Fruit fly (Drosophila melanogaster) whole organism, prepupa: ENCODE data around the gene Wdr59.

Experiments
- CG10669 ChIP-seq: fragments of 200-800 bp; sonication (Bioruptor generic); optimal IDR thresholded peaks from 3 replicates; lab custom pipeline; 2018; ENCODE audit warnings: missing biosample characterization, mild to moderate bottlenecking, missing genetic modification characterization, moderate library complexity
- CG11294 ChIP-seq: fragments of 200-800 bp; sonication (Bioruptor generic); IDR thresholded peaks from 2 replicates; pipeline ENCODE4 v1.3.6; 2022; ENCODE audit warnings: missing biosample characterization, missing genetic modification characterization
- CG15336 ChIP-seq: fragments of 200-800 bp; sonication (Bioruptor generic); IDR thresholded peaks from 2 replicates; pipeline ENCODE4 v1.3.6; 2022; ENCODE audit warnings: missing biosample characterization, missing genetic modification characterization
- CG1621 ChIP-seq: fragments of 200-800 bp; sonication (Bioruptor generic); optimal IDR thresholded peaks from 3 replicates; lab custom pipeline; 2018; ENCODE audit warnings: missing biosample characterization, mild to moderate bottlenecking, missing genetic modification characterization
- CG16779 ChIP-seq: fragments of 200-800 bp; sonication (Bioruptor generic); optimal IDR thresholded peaks from 3 replicates; lab custom pipeline; 2017; ENCODE audit warnings: missing biosample characterization, mild to moderate bottlenecking, missing genetic modification characterization
- CG3032 ChIP-seq: fragments of 200-800 bp; optimal IDR thresholded peaks from 2 replicates; lab custom pipeline; 2019; ENCODE audit warnings: missing biosample characterization, mild to moderate bottlenecking, missing genetic modification characterization, moderate library complexity
- CG34406 ChIP-seq: fragments of 200-800 bp; sonication (Bioruptor generic); optimal IDR thresholded peaks from 3 replicates; lab custom pipeline; 2016; ENCODE audit warnings: missing biosample characterization, missing genetic modification characterization
- CG3919 ChIP-seq: fragments of 200-800 bp; sonication (Bioruptor generic); optimal IDR thresholded peaks from 3 replicates; lab custom pipeline; 2016; ENCODE audit warnings: missing biosample characterization, missing genetic modification characterization
- CG4318 ChIP-seq: fragments of 200-800 bp; sonication (Bioruptor generic); optimal IDR thresholded peaks from 3 replicates; lab custom pipeline; 2017; ENCODE audit warnings: missing biosample characterization, mild to moderate bottlenecking, missing genetic modification characterization
- CG6163 ChIP-seq: fragments of 200-800 bp; sonication (Bioruptor generic); IDR thresholded peaks from 3 replicates; pipeline ENCODE4 v1.3.6; 2022; ENCODE audit warnings: missing biosample characterization, missing genetic modification characterization
- CG6276 ChIP-seq: fragments of 200-800 bp; sonication (Bioruptor generic); optimal IDR thresholded peaks from 2 replicates; lab custom pipeline; 2017; ENCODE audit warnings: missing biosample characterization, mild to moderate bottlenecking, missing genetic modification characterization
- CG6792 ChIP-seq: fragments of 200-800 bp; sonication (Bioruptor generic); optimal IDR thresholded peaks from 3 replicates; lab custom pipeline; 2016; ENCODE audit warnings: missing biosample characterization, missing genetic modification characterization
- CG6854 ChIP-seq: fragments of 200-800 bp; sonication (Bioruptor generic); optimal IDR thresholded peaks from 2 replicates; lab custom pipeline; 2017; ENCODE audit warnings: missing biosample characterization, mild to moderate bottlenecking, missing genetic modification characterization
- CG7368 ChIP-seq: fragments of 200-800 bp; sonication (Bioruptor generic); optimal IDR thresholded peaks from 3 replicates; lab custom pipeline; 2016; ENCODE audit warnings: missing biosample characterization, missing genetic modification characterization
- CG8319 ChIP-seq: fragments of 200-800 bp; sonication (Bioruptor generic); optimal IDR thresholded peaks from 3 replicates; lab custom pipeline; 2016; ENCODE audit warnings: missing biosample characterization, missing genetic modification characterization
- CG8632 ChIP-seq: fragments of 200-800 bp; sonication (Bioruptor generic); optimal IDR thresholded peaks from 3 replicates; lab custom pipeline; 2016; ENCODE audit warnings: missing biosample characterization, missing genetic modification characterization
- CG9139 ChIP-seq: fragments of 200-800 bp; sonication (Bioruptor generic); optimal IDR thresholded peaks from 3 replicates; lab custom pipeline; 2017; ENCODE audit warnings: missing biosample characterization, mild to moderate bottlenecking, missing genetic modification characterization
- Eip75B ChIP-seq: fragments of 200-800 bp; sonication (Bioruptor generic); optimal IDR thresholded peaks from 3 replicates; lab custom pipeline; 2016; ENCODE audit warnings: missing biosample characterization, missing genetic modification characterization
- Eip93F ChIP-seq: fragments of 200-800 bp; sonication (Bioruptor generic); optimal IDR thresholded peaks from 2 replicates; lab custom pipeline; 2016; ENCODE audit warnings: missing biosample characterization, mild to moderate bottlenecking, missing genetic modification characterization
- Ets21C ChIP-seq: fragments of 200-800 bp; sonication (Bioruptor generic); optimal IDR thresholded peaks from 3 replicates; lab custom pipeline; 2016; ENCODE audit warnings: missing biosample characterization, missing genetic modification characterization
- Ets96B ChIP-seq: fragments of 200-800 bp; optimal IDR thresholded peaks from 2 replicates; lab custom pipeline; 2019; ENCODE audit warnings: missing biosample characterization, mild to moderate bottlenecking, missing genetic modification characterization, moderate library complexity
- Gug ChIP-seq: fragments of 200-800 bp; sonication (Bioruptor generic); IDR thresholded peaks from 2 replicates; pipeline ENCODE4 v1.3.6; 2022; ENCODE audit warnings: missing biosample characterization, missing genetic modification characterization
- Hr38 ChIP-seq: sonication (Bioruptor generic); optimal IDR thresholded peaks from 2 replicates; lab custom pipeline; 2016; ENCODE audit warnings: missing biosample characterization, missing genetic modification characterization
- Hr4 ChIP-seq: fragments of 200-800 bp; sonication (Bioruptor generic); optimal IDR thresholded peaks from 3 replicates; lab custom pipeline; 2016; ENCODE audit warnings: missing biosample characterization, missing genetic modification characterization
- Lpt ChIP-seq: fragments of 200-800 bp; sonication (Bioruptor generic); optimal IDR thresholded peaks from 3 replicates; lab custom pipeline; 2016; ENCODE audit warnings: missing biosample characterization, missing genetic modification characterization
- Met ChIP-seq: fragments of 200-800 bp; sonication (Bioruptor generic); optimal IDR thresholded peaks from 3 replicates; lab custom pipeline; 2016; ENCODE audit warnings: missing biosample characterization, missing genetic modification characterization
- OdsH ChIP-seq: fragments of 200-800 bp; sonication (Bioruptor generic); optimal IDR thresholded peaks from 3 replicates; lab custom pipeline; 2016; ENCODE audit warnings: missing biosample characterization, missing genetic modification characterization
- Smox ChIP-seq: fragments of 200-800 bp; sonication (Bioruptor generic); optimal IDR thresholded peaks from 3 replicates; lab custom pipeline; 2016; ENCODE audit warnings: missing biosample characterization, missing genetic modification characterization
- Sox102F ChIP-seq: fragments of 200-800 bp; sonication (Bioruptor generic); optimal IDR thresholded peaks from 2 replicates; lab custom pipeline; 2016; ENCODE audit warnings: missing biosample characterization, mild to moderate bottlenecking, missing genetic modification characterization
- Sox14 ChIP-seq: fragments of 200-800 bp; sonication (Bioruptor generic); optimal IDR thresholded peaks from 3 replicates; lab custom pipeline; 2016; ENCODE audit warnings: missing biosample characterization, missing genetic modification characterization
- Sox15 ChIP-seq: fragments of 200-800 bp; sonication (Bioruptor generic); optimal IDR thresholded peaks from 3 replicates; lab custom pipeline; 2016; ENCODE audit warnings: missing biosample characterization, missing genetic modification characterization
- acj6 ChIP-seq: fragments of 200-800 bp; sonication (Bioruptor generic); optimal IDR thresholded peaks from 3 replicates; lab custom pipeline; 2016; ENCODE audit warnings: missing biosample characterization, missing genetic modification characterization
- dsx ChIP-seq: fragments of 200-800 bp; optimal IDR thresholded peaks from 3 replicates; lab custom pipeline; 2019; ENCODE audit warnings: missing biosample characterization, mild to moderate bottlenecking, missing genetic modification characterization, moderate library complexity; ENCODE audit not compliant: poor library complexity, severe bottlenecking
- esn ChIP-seq: fragments of 200-800 bp; sonication (Bioruptor generic); optimal IDR thresholded peaks from 2 replicates; lab custom pipeline; 2016; ENCODE audit warnings: missing biosample characterization, mild to moderate bottlenecking, missing genetic modification characterization, moderate library complexity
- fd59A ChIP-seq: fragments of 200-800 bp; sonication (Bioruptor generic); optimal IDR thresholded peaks from 2 replicates; lab custom pipeline; 2017; ENCODE audit warnings: missing biosample characterization, mild to moderate bottlenecking, missing genetic modification characterization, missing genetic modification reagents
- fd85E ChIP-seq: fragments of 200-800 bp; sonication (Bioruptor generic); optimal IDR thresholded peaks from 3 replicates; lab custom pipeline; 2016; ENCODE audit warnings: missing biosample characterization, missing genetic modification characterization
- fkh ChIP-seq: fragments of 200-800 bp; sonication (Bioruptor generic); optimal IDR thresholded peaks from 3 replicates; lab custom pipeline; 2017; ENCODE audit warnings: missing biosample characterization, mild to moderate bottlenecking, missing genetic modification characterization, moderate library complexity
- net ChIP-seq: fragments of 200-800 bp; sonication (Bioruptor generic); optimal IDR thresholded peaks from 3 replicates; lab custom pipeline; 2016; ENCODE audit warnings: missing biosample characterization, missing genetic modification characterization
- pdm3 ChIP-seq: fragments of 200-800 bp; sonication (Bioruptor generic); optimal IDR thresholded peaks from 3 replicates; lab custom pipeline; 2016; ENCODE audit warnings: missing biosample characterization, missing genetic modification characterization
- salr ChIP-seq, 2 experiments: fragments of 200-800 bp; sonication (Bioruptor generic); optimal IDR thresholded peaks; 3 replicates each; lab custom pipeline; 2016 to 2018; ENCODE audit warnings: missing biosample characterization in 2 of 2, missing genetic modification characterization in 2 of 2, mild to moderate bottlenecking in 1 of 2
- ss ChIP-seq, 2 experiments: fragments of 200-800 bp; sonication (Bioruptor generic); optimal IDR thresholded peaks; 2 replicates in 1 of 2; 3 replicates in 1 of 2; lab custom pipeline; 2017 to 2018; ENCODE audit warnings: mild to moderate bottlenecking in 2 of 2, missing biosample characterization in 2 of 2, missing genetic modification characterization in 2 of 2, moderate library complexity in 1 of 2
- svp ChIP-seq: fragments of 200-800 bp; sonication (Bioruptor generic); peaks from one replicate; lab custom pipeline; 2016; ENCODE audit warnings: missing biosample characterization, missing genetic modification characterization
- topi ChIP-seq: fragments of 200-800 bp; sonication (Bioruptor generic); optimal IDR thresholded peaks from 3 replicates; lab custom pipeline; 2016; ENCODE audit warnings: missing biosample characterization, missing genetic modification characterization
- vri ChIP-seq: fragments of 200-800 bp; sonication (Bioruptor generic); optimal IDR thresholded peaks from 3 replicates; lab custom pipeline; 2016; ENCODE audit warnings: missing biosample characterization, mild to moderate bottlenecking, missing genetic modification characterization

Wdr59 gene

DNA sequence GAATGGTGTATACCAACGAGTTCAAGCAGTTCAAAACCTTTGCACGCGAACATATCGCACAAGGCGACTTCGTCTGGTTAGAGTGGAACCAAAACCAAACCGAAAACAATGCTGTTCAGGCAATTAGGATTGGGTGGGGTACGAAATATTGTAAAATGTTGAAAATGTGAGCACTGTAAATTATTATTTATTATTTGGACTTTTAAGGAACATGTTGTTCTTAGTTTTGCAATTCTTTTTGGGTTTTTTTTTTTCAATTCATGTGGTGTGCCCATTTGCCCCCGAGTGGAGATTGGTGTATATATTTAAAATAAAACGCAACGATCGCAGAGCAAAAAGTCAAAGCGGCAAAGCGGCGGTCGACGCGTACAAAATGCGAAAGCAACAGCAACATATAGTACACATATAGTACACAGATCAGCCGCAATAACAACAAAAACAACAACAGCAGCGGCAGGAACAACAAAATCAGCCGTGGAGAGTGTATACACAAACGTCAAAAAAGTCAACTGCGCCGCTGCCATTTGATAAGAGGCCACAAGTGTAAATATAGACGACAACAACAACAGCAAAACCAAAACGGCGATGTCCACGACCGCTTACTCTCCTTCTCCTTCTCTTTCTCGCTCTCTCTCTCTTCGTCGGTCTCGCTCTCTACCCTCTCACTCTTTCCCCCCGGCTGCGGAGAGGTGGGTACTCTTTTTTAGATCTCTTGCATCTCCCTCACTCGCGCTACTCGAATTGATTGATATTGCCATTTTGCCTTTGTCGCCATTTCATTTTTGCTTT lies 46.4 kb upstream of the Wdr59 start (continued):
- TF ChIP-seq fd59A (GFP tag; lab: Kevin White, UChicago) = no peak
- peak; percentile 79 for TF ChIP-seq acj6
- TF ChIP-seq Hr4 (GFP tag; lab: Kevin White, UChicago) = peak; percentile 41
- peak; percentile 85 for TF ChIP-seq Smox (GFP tag; lab: Kevin White, UChicago)
- peak; percentile 66 for TF ChIP-seq Lpt (GFP tag; lab: Kevin White, UChicago)
- peak; percentile 52 for TF ChIP-seq net (GFP tag; lab: Kevin White, UChicago)
- peak; percentile 68 for TF ChIP-seq CG6276 (GFP tag; lab: Kevin White, UChicago)
- peak; percentile 35 for TF ChIP-seq Ets96B (tag; lab: Kevin White, UChicago)
- peak; percentile 25 for TF ChIP-seq CG4318 (GFP tag; lab: Kevin White, UChicago)
- TF ChIP-seq esn (GFP tag; lab: Kevin White, UChicago) = peak; percentile 86
- TF ChIP-seq CG11294 (GFP tag; lab: Robert Waterston, UW) = no peak; the same call in 1 of the 2 replicates
- TF ChIP-seq CG6854 = no peak
- TF ChIP-seq OdsH (GFP tag; lab: Kevin White, UChicago) = peak; percentile 78
- peak; percentile 66 for TF ChIP-seq Eip93F
- peak; percentile 81 for TF ChIP-seq CG15336
- peak; percentile 79 for TF ChIP-seq CG6163
- peak; percentile 69 for TF ChIP-seq Ets21C (GFP tag; lab: Kevin White, UChicago)
- peak; percentile 17 for TF ChIP-seq fd85E
- TF ChIP-seq pdm3 (GFP tag; lab: Kevin White, UChicago) = peak; percentile 79
- peak; percentile 4 for TF ChIP-seq CG7368 (GFP tag; lab: Kevin White, UChicago)
- TF ChIP-seq Hr38 = no peak
- no peak for TF ChIP-seq CG8319 (GFP tag; lab: Kevin White, UChicago)

DNA sequence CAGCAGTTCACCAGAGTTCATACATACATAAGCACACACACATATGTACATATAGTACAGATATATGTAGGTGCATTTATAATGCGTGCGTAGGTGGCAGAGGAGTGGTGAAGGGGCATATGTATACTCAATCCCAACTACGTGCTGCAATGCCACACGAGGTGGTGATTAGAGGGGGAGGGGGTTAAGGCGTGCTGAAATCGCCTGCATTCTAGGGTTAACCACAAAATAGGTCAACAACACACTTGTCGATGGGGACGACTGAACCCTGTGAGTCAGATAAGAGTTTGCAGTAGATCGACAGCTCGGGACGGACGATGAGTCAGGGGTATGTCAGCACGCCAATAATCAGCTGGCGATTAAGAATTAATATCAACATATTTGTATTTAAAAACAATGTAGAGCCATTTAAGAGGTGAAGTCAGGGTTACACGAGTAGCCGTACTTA lies 45.8 kb upstream of the Wdr59 start:
- TF ChIP-seq acj6 (no peak), vri (GFP tag; lab: Kevin White, UChicago) (peak; percentile 35), CG8632 (GFP tag; lab: Kevin White, UChicago) (no peak), Sox14 (GFP tag; lab: Kevin White, UChicago) (no peak), pdm3 (GFP tag; lab: Kevin White, UChicago) (no peak), Lpt (GFP tag; lab: Kevin White, UChicago) (no peak), dsx (GFP tag; lab: Kevin White, UChicago) (no peak), fd59A (GFP tag; lab: Kevin White, UChicago) (no peak), Eip75B (peak; percentile 5), Eip93F (no peak), CG6854 (no peak), Ets96B (tag; lab: Kevin White, UChicago) (no peak), net (GFP tag; lab: Kevin White, UChicago) (no peak), CG10669 (GFP tag; lab: Kevin White, UChicago) (no peak), CG8319 (GFP tag; lab: Kevin White, UChicago) (no peak), svp (GFP tag; lab: Kevin White, UChicago) (peak; percentile 66), ss (GFP tag; optimal IDR thresholded peaks at IDR 0.05; lab: Kevin White, UChicago) (no peak)

DNA sequence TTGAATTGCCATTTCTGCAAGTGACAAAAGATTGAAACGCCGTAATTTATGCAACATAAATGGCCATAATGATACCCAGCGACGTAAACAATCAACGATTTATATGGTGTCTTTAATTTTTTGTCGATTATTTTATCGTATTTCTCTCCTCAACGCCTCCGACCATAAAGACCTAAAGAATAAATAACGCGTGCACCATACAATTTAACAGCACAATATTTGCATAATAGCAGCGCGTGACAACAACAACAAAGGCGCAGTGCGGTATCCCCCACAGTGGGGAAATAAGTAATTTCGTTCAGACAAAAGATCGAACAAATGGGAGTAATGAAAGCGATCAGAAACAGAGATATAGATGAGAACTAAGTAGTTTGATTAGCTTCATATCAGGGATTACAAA lies 45.2 kb upstream of the Wdr59 start:
- peak; percentile 3 for TF ChIP-seq Sox102F (GFP tag; lab: Kevin White, UChicago)
- no peak for TF ChIP-seq salr (GFP tag; optimal IDR thresholded peaks at IDR 0.05; lab: Kevin White, UChicago)
- TF ChIP-seq pdm3 (GFP tag; lab: Kevin White, UChicago) = no peak
- TF ChIP-seq topi (GFP tag; lab: Kevin White, UChicago) = peak; percentile 20
- TF ChIP-seq fkh (GFP tag; lab: Kevin White, UChicago) = peak; percentile 51
- TF ChIP-seq vri (GFP tag; lab: Kevin White, UChicago) = peak; percentile 61
- TF ChIP-seq dsx (GFP tag; lab: Kevin White, UChicago) = no peak
- no peak for TF ChIP-seq CG1621 (tag; lab: Kevin White, UChicago)
- TF ChIP-seq Eip75B = no peak
- no peak for TF ChIP-seq CG6792 (GFP tag; lab: Kevin White, UChicago)
- TF ChIP-seq CG3919 = no peak
- TF ChIP-seq CG8632 (GFP tag; lab: Kevin White, UChicago) = no peak
- TF ChIP-seq CG8319 (GFP tag; lab: Kevin White, UChicago) = no peak
- no peak for TF ChIP-seq CG11294 (GFP tag; lab: Robert Waterston, UW)
- TF ChIP-seq Sox14 (GFP tag; lab: Kevin White, UChicago) = peak; percentile 1
- TF ChIP-seq Gug (GFP tag; lab: Robert Waterston, UW) = no peak
- no peak for TF ChIP-seq Smox (GFP tag; lab: Kevin White, UChicago)
- TF ChIP-seq Sox15 (GFP tag; lab: Kevin White, UChicago) = no peak
- TF ChIP-seq CG16779 (tag; lab: Kevin White, UChicago) = no peak
- no peak for TF ChIP-seq CG9139 (GFP tag; lab: Kevin White, UChicago)
- TF ChIP-seq CG3032 (tag; lab: Kevin White, UChicago) = no peak
- TF ChIP-seq CG4318 (GFP tag; lab: Kevin White, UChicago) = no peak
- no peak for TF ChIP-seq Hr38
- peak; percentile 29 for TF ChIP-seq Eip93F
- no peak for TF ChIP-seq CG34406
- no peak for TF ChIP-seq svp (GFP tag; lab: Kevin White, UChicago)
- TF ChIP-seq ss (GFP tag; optimal IDR thresholded peaks at IDR 0.05; lab: Kevin White, UChicago) = no peak
- TF ChIP-seq Met = peak; percentile 19
